Fruit fly (Drosophila melanogaster) whole organism, wandering third instar larva: Measurements from ENCODE around the gene I-t.

ENCODE experiments used
- CrebA ChIP-seq: fragments of 200-800 bp; sonication (Bioruptor generic); optimal IDR thresholded peaks from 2 replicates; lab custom pipeline; 2016; ENCODE audit warnings: missing biosample characterization, mild to moderate bottlenecking, missing genetic modification characterization, borderline replicate concordance
- ey ChIP-seq: fragments of 200-800 bp; sonication (Bioruptor generic); optimal IDR thresholded peaks from 2 replicates; lab custom pipeline; 2016; ENCODE audit warnings: missing biosample characterization, missing genetic modification characterization
- sage ChIP-seq: fragments of 200-800 bp; sonication (Bioruptor generic); optimal IDR thresholded peaks from 2 replicates; lab custom pipeline; 2016; ENCODE audit warnings: missing biosample characterization, mild to moderate bottlenecking, missing genetic modification characterization
- sv ChIP-seq: fragments of 200-800 bp; sonication (Bioruptor generic); optimal IDR thresholded peaks from 3 replicates; lab custom pipeline; 2016; ENCODE audit warnings: missing biosample characterization, missing genetic modification characterization

- TF ChIP-seq sage: no peak
- TF ChIP-seq ey: no peak
- TF ChIP-seq sv (GFP tag; lab: Kevin White, UChicago): no peak
- TF ChIP-seq CrebA (GFP tag; lab: Kevin White, UChicago): no peak
Measured at dm6 chr3R:11688055-11688454, 15.8 kb upstream of the I-t start, which contains the start of gene CG6834.
